Worm (Caenorhabditis elegans): ENCODE data around the gene M02B7.2.

ce11 chrIV:3839420-3839819, 36.0 kb downstream of the M02B7.2 start, which contains the start of gene F28F9.2:
- no peak for TF ChIP-seq nhr-25 (tag; optimal IDR thresholded peaks at IDR 0.05)
- no peak for TF ChIP-seq unc-62 (GFP tag; optimal IDR thresholded peaks at IDR 0.05)
- no peak for TF ChIP-seq lin-13 (GFP tag; optimal IDR thresholded peaks at IDR 0.05)
- TF ChIP-seq elt-3 (tag; optimal IDR thresholded peaks at IDR 0.05): no peak
- TF ChIP-seq nhr-12 (tag; optimal IDR thresholded peaks at IDR 0.05): no peak
- TF ChIP-seq C34F6.9 (tag; optimal IDR thresholded peaks at IDR 0.05): no peak
- no peak for TF ChIP-seq skn-1 (tag; optimal IDR thresholded peaks at IDR 0.05)
- TF ChIP-seq blmp-1 (tag; optimal IDR thresholded peaks at IDR 0.05; ENCODE audit: insufficient read depth): no peak
- no peak for TF ChIP-seq ceh-16 (tag; optimal IDR thresholded peaks at IDR 0.05)
- TF ChIP-seq nhr-77 (tag; optimal IDR thresholded peaks at IDR 0.05): no peak
- TF ChIP-seq elt-1 (tag; optimal IDR thresholded peaks at IDR 0.05): no peak
- no peak for TF ChIP-seq ceh-82 (tag; optimal IDR thresholded peaks at IDR 0.05)
